Fruit fly (Drosophila melanogaster) whole organism, wandering third instar larva: ENCODE measurements around the gene Jon65Aiv.

Experiments
- CrebA ChIP-seq: fragments of 200-800 bp; sonication (Bioruptor generic); optimal IDR thresholded peaks from 2 replicates; lab custom pipeline; 2016; ENCODE audit warnings: missing biosample characterization, mild to moderate bottlenecking, missing genetic modification characterization, borderline replicate concordance
- Dfd ChIP-seq: fragments of >200 bp; optimal IDR thresholded peaks from 2 replicates; lab custom pipeline; 2017; ENCODE audit warnings: missing biosample characterization, missing genetic modification characterization
- Myc ChIP-seq: fragments of >200 bp; optimal IDR thresholded peaks from 2 replicates; lab custom pipeline; 2017
- Sp1 ChIP-seq: fragments of 200-800 bp; sonication (Bioruptor generic); optimal IDR thresholded peaks from 3 replicates; lab custom pipeline; 2019; ENCODE audit warnings: missing biosample characterization, mild to moderate bottlenecking, missing genetic modification characterization, moderate library complexity
- br ChIP-seq: fragments of 200-800 bp; sonication (Bioruptor generic); optimal IDR thresholded peaks from 2 replicates; lab custom pipeline; 2016; ENCODE audit warnings: missing biosample characterization, missing genetic modification characterization
- dmrt93B ChIP-seq: fragments of 200-800 bp; sonication (Bioruptor generic); optimal IDR thresholded peaks from 2 replicates; lab custom pipeline; 2018; ENCODE audit warnings: missing biosample characterization, mild to moderate bottlenecking, missing genetic modification characterization
- foxo ChIP-seq, 2 experiments: fragments of 200-800 bp; sonication (Bioruptor generic); optimal IDR thresholded peaks; 2 replicates in 1 of 2; 3 replicates in 1 of 2; lab custom pipeline; 2016 to 2017; ENCODE audit warnings: missing biosample characterization in 2 of 2, missing genetic modification characterization in 2 of 2
- jim ChIP-seq: fragments of 175-275, 200-325 bp; sonication (Bioruptor generic); optimal IDR thresholded peaks from 2 replicates; lab custom pipeline; 2016; ENCODE audit warnings: missing biosample characterization, mild to moderate bottlenecking, missing genetic modification characterization
- lola ChIP-seq: fragments of >200 bp; optimal IDR thresholded peaks from 2 replicates; lab custom pipeline; 2017; ENCODE audit warnings: missing biosample characterization, missing genetic modification characterization
- usp ChIP-seq: fragments of >200 bp; optimal IDR thresholded peaks from 2 replicates; lab custom pipeline; 2017; ENCODE audit warnings: missing biosample characterization, missing genetic modification characterization

DNA sequence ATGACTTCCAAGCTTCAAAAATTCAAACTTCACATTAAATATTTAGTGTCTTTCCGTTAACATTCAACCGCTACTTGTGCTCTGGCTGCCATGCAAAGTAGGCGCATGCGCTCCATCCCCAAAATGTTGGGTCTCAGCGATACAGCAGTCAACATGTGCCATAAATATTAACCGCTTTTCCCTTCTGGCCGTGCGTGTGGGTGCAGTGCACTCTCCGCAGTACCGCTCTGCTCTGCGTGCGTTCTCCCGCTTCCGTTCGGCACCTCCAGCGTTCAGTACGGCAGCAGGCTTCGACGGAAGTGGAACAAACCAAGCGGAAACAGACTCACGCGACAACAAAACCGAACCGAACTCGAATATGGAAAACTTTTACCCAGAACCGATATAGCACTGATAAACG lies 37.5 kb downstream of the Jon65Aiv start, which contains the start of gene ssp6:
- no peak for TF ChIP-seq dmrt93B (GFP tag; lab: Kevin White, UChicago)
- no peak for TF ChIP-seq br
- TF ChIP-seq jim (GFP tag; lab: Kevin White, UChicago) = no peak
- TF ChIP-seq usp (GFP tag; lab: Kevin White, UChicago) = no peak
- TF ChIP-seq Sp1 (GFP tag; lab: Kevin White, UChicago) = no peak
- TF ChIP-seq foxo (GFP tag; optimal IDR thresholded peaks at IDR 0.05; lab: Kevin White, UChicago) = no peak
- no peak for TF ChIP-seq lola (GFP tag; lab: Kevin White, UChicago)
- TF ChIP-seq Myc (lab: Kevin White, UChicago) = no peak
- TF ChIP-seq CrebA (GFP tag; lab: Kevin White, UChicago) = no peak
- no peak for TF ChIP-seq Dfd (GFP tag; lab: Kevin White, UChicago)
